Fruit fly (Drosophila melanogaster) whole organism, embryonic: ENCODE data around the gene Vinc.

Experiments used
- Adf1 ChIP-seq: fragments of 200-800 bp; sonication (Bioruptor generic); IDR thresholded peaks from 2 replicates; pipeline ENCODE4 v1.3.6; 2022; ENCODE audit warnings: missing biosample characterization, missing genetic modification characterization
- BtbVII ChIP-seq: fragments of 200-800 bp; sonication (Bioruptor generic); optimal IDR thresholded peaks from 3 replicates; lab custom pipeline; 2017; ENCODE audit warnings: missing biosample characterization, mild to moderate bottlenecking, missing genetic modification characterization
- Bteb2 ChIP-seq: fragments of 200-800 bp; sonication (Bioruptor generic); optimal IDR thresholded peaks from 2 replicates; lab custom pipeline; 2016; ENCODE audit warnings: missing biosample characterization, missing genetic modification characterization
- CG10543 ChIP-seq: fragments of 200-800 bp; sonication (Bioruptor generic); optimal IDR thresholded peaks from 3 replicates; lab custom pipeline; 2017; ENCODE audit warnings: missing biosample characterization, mild to moderate bottlenecking, missing genetic modification characterization, moderate library complexity
- CG12744 ChIP-seq: fragments of 200-800 bp; sonication (Bioruptor generic); optimal IDR thresholded peaks from 2 replicates; lab custom pipeline; 2016; ENCODE audit warnings: missing biosample characterization, missing genetic modification characterization
- CG14710 ChIP-seq: fragments of 200-800 bp; sonication (Bioruptor generic); optimal IDR thresholded peaks from 3 replicates; lab custom pipeline; 2019; ENCODE audit warnings: missing biosample characterization, mild to moderate bottlenecking, missing genetic modification characterization, moderate library complexity
- CG15514 ChIP-seq: fragments of 200-800 bp; sonication (Bioruptor generic); optimal IDR thresholded peaks from 3 replicates; lab custom pipeline; 2017; ENCODE audit warnings: missing biosample characterization, missing genetic modification characterization, mild to moderate bottlenecking, moderate library complexity, missing genetic modification reagents
- CG16815 ChIP-seq: fragments of 200-800 bp; sonication (Bioruptor generic); optimal IDR thresholded peaks from 3 replicates; lab custom pipeline; 2017; ENCODE audit warnings: missing biosample characterization, mild to moderate bottlenecking, missing genetic modification characterization
- CG17612 ChIP-seq: fragments of 200-800 bp; sonication (Bioruptor generic); IDR thresholded peaks from 2 replicates; pipeline ENCODE4 v1.3.6; 2022; ENCODE audit warnings: missing biosample characterization, missing genetic modification characterization
- CG18764 ChIP-seq: fragments of 200-800 bp; sonication (Bioruptor generic); optimal IDR thresholded peaks from 3 replicates; lab custom pipeline; 2016; ENCODE audit warnings: missing biosample characterization, missing genetic modification characterization
- CG2199 ChIP-seq: fragments of 200-800 bp; sonication (Bioruptor generic); IDR thresholded peaks from 3 replicates; pipeline ENCODE4 v1.3.6; 2022; ENCODE audit warnings: missing biosample characterization, missing genetic modification characterization
- CG33213 ChIP-seq: fragments of 200-800 bp; sonication (Bioruptor generic); optimal IDR thresholded peaks from 3 replicates; lab custom pipeline; 2016; ENCODE audit warnings: missing biosample characterization, missing genetic modification characterization
- CG43689 ChIP-seq: fragments of 200-800 bp; sonication (Bioruptor generic); IDR thresholded peaks from 2 replicates; pipeline ENCODE4 v1.3.6; 2022; ENCODE audit warnings: missing biosample characterization, missing genetic modification characterization
- CG4854 ChIP-seq: fragments of 200-800 bp; sonication (Bioruptor generic); optimal IDR thresholded peaks from 2 replicates; lab custom pipeline; 2016; ENCODE audit warnings: missing biosample characterization, missing genetic modification characterization, inconsistent platforms
- CG6791 ChIP-seq: fragments of 200-800 bp; sonication (Bioruptor generic); IDR thresholded peaks from 3 replicates; pipeline ENCODE4 v1.3.6; 2022; ENCODE audit warnings: missing biosample characterization, missing genetic modification characterization; ENCODE audit not compliant: partially characterized antibody
- CG9609 ChIP-seq: fragments of 200-800 bp; sonication (Bioruptor generic); optimal IDR thresholded peaks from 3 replicates; lab custom pipeline; 2016; ENCODE audit warnings: missing biosample characterization, missing genetic modification characterization
- CkIIα-i1 ChIP-seq: fragments of 200-800 bp; sonication (Bioruptor generic); IDR thresholded peaks from 2 replicates; pipeline ENCODE4 v1.3.6; 2022; ENCODE audit warnings: missing biosample characterization, missing genetic modification characterization
- Elba2 ChIP-seq: fragments of 200-800 bp; sonication (Bioruptor generic); optimal IDR thresholded peaks from 3 replicates; lab custom pipeline; 2016; ENCODE audit warnings: missing biosample characterization, missing genetic modification characterization
- Fer3 ChIP-seq: fragments of 200-800 bp; sonication (Bioruptor generic); optimal IDR thresholded peaks from 2 replicates; lab custom pipeline; 2018; ENCODE audit warnings: missing biosample characterization, mild to moderate bottlenecking, missing genetic modification characterization, moderate library complexity
- HHEX ChIP-seq: fragments of 200-800 bp; sonication (Bioruptor generic); optimal IDR thresholded peaks from 3 replicates; lab custom pipeline; 2017; ENCODE audit warnings: missing biosample characterization, mild to moderate bottlenecking, missing genetic modification characterization, missing genetic modification reagents
- Hmx ChIP-seq: fragments of 200-800 bp; sonication (Bioruptor generic); optimal IDR thresholded peaks from 2 replicates; lab custom pipeline; 2016; ENCODE audit warnings: missing biosample characterization, missing genetic modification characterization
- Lim3 ChIP-seq: fragments of 200-800 bp; sonication (Bioruptor generic); IDR thresholded peaks from 2 replicates; pipeline ENCODE4 v1.3.6; 2022; ENCODE audit warnings: missing biosample characterization, missing genetic modification characterization
- Neu2 ChIP-seq: fragments of 200-800 bp; sonication (Bioruptor generic); optimal IDR thresholded peaks from 3 replicates; lab custom pipeline; 2016; ENCODE audit warnings: missing biosample characterization, missing genetic modification characterization, borderline replicate concordance
- NfI ChIP-seq: fragments of 200-800 bp; sonication (Bioruptor generic); optimal IDR thresholded peaks from 3 replicates; lab custom pipeline; 2018; ENCODE audit warnings: missing biosample characterization, mild to moderate bottlenecking, missing genetic modification characterization, moderate library complexity
- Oli ChIP-seq: fragments of 200-800 bp; sonication (Bioruptor generic); optimal IDR thresholded peaks from 2 replicates; lab custom pipeline; 2018; ENCODE audit warnings: missing biosample characterization, mild to moderate bottlenecking, missing genetic modification characterization, moderate library complexity
- PHDP ChIP-seq: fragments of 200-800 bp; sonication (Bioruptor generic); optimal IDR thresholded peaks from 3 replicates; lab custom pipeline; 2018; ENCODE audit warnings: missing biosample characterization, mild to moderate bottlenecking, missing genetic modification characterization, moderate library complexity
- Ravus ChIP-seq: fragments of 200-800 bp; sonication (Bioruptor generic); IDR thresholded peaks from 2 replicates; pipeline ENCODE4 v1.3.6; 2022; ENCODE audit warnings: missing biosample characterization, missing genetic modification characterization
- Sry-β ChIP-seq: fragments of 200-800 bp; sonication (Bioruptor generic); optimal IDR thresholded peaks from 2 replicates; lab custom pipeline; 2018; ENCODE audit warnings: missing biosample characterization, mild to moderate bottlenecking, missing genetic modification characterization, moderate library complexity
- Ssrp ChIP-seq: fragments of 200-800 bp; sonication (Bioruptor generic); optimal IDR thresholded peaks from 2 replicates; lab custom pipeline; 2018; ENCODE audit warnings: missing biosample characterization, mild to moderate bottlenecking, missing genetic modification characterization, moderate library complexity
- Stat92E ChIP-seq, 3 experiments: fragments of >200 bp in 2 of 3; fragments of 200-800 bp in 1 of 3; sonication (Bioruptor generic) in 1 of 3; optimal IDR thresholded peaks; 2 replicates each; lab custom pipeline; 2017 to 2019; ENCODE audit warnings: missing biosample characterization in 3 of 3, missing genetic modification characterization in 3 of 3, mild to moderate bottlenecking in 1 of 3, moderate library complexity in 1 of 3
- Tbp ChIP-seq: fragments of >200 bp; optimal IDR thresholded peaks from 2 replicates; lab custom pipeline; 2018; ENCODE audit warnings: missing biosample characterization, missing genetic modification characterization
- Usf ChIP-seq: fragments of 200-800 bp; sonication (Bioruptor generic); optimal IDR thresholded peaks from 2 replicates; lab custom pipeline; 2017; ENCODE audit warnings: missing genotype, missing biosample characterization, missing genetic modification characterization
- Xbp1 ChIP-seq: fragments of 200-800 bp; sonication (Bioruptor generic); optimal IDR thresholded peaks from 3 replicates; lab custom pipeline; 2016; ENCODE audit warnings: missing biosample characterization, mild to moderate bottlenecking, missing genetic modification characterization
- cg ChIP-seq: fragments of 200-800 bp; sonication (Bioruptor generic); optimal IDR thresholded peaks from 3 replicates; lab custom pipeline; 2019; ENCODE audit warnings: missing biosample characterization, mild to moderate bottlenecking, missing genetic modification characterization, moderate library complexity
- da ChIP-seq: fragments of 200-800 bp; sonication (Bioruptor generic); optimal IDR thresholded peaks from 2 replicates; lab custom pipeline; 2016; ENCODE audit warnings: missing biosample characterization, missing genetic modification characterization
- eve ChIP-seq, 2 experiments: fragments of >200 bp; optimal IDR thresholded peaks; 2 replicates each; lab custom pipeline; 2017; ENCODE audit warnings: missing biosample characterization in 2 of 2, missing genetic modification characterization in 2 of 2
- ftz-f1 ChIP-seq: fragments of 200-800 bp; sonication (Bioruptor generic); optimal IDR thresholded peaks from 2 replicates; lab custom pipeline; 2016; ENCODE audit warnings: missing biosample characterization, missing genetic modification characterization
- ind ChIP-seq: fragments of 200-800 bp; sonication (Bioruptor generic); optimal IDR thresholded peaks from 3 replicates; lab custom pipeline; 2016; ENCODE audit warnings: missing biosample characterization, missing genetic modification characterization
- inv ChIP-seq: fragments of 200-800 bp; sonication (Bioruptor generic); IDR thresholded peaks from 2 replicates; pipeline ENCODE4 v1.3.6; 2022; ENCODE audit warnings: missing biosample characterization, missing genetic modification characterization; ENCODE audit not compliant: partially characterized antibody
- jumu ChIP-seq: fragments of 200-800 bp; sonication (Bioruptor generic); optimal IDR thresholded peaks from 3 replicates; lab custom pipeline; 2016; ENCODE audit warnings: missing biosample characterization, missing genetic modification characterization
- lab ChIP-seq: fragments of 200-800 bp; sonication (Bioruptor generic); optimal IDR thresholded peaks from 3 replicates; lab custom pipeline; 2017; ENCODE audit warnings: missing biosample characterization, missing genetic modification characterization, mild to moderate bottlenecking, moderate library complexity, missing genetic modification reagents
- nom ChIP-seq: fragments of 200-800 bp; sonication (Bioruptor generic); optimal IDR thresholded peaks from 2 replicates; lab custom pipeline; 2017; ENCODE audit warnings: missing biosample characterization, missing genetic modification characterization, mild to moderate bottlenecking, moderate library complexity, missing genetic modification reagents
- oc ChIP-seq: fragments of 200-800 bp; sonication (Bioruptor generic); optimal IDR thresholded peaks from 2 replicates; lab custom pipeline; 2018; ENCODE audit warnings: missing biosample characterization, mild to moderate bottlenecking, missing genetic modification characterization, moderate library complexity
- otp ChIP-seq: fragments of 200-800 bp; sonication (Bioruptor generic); IDR thresholded peaks from 3 replicates; pipeline ENCODE4, ENCODE4 v1.3.6; 2022; ENCODE audit warnings: missing biosample characterization, missing genetic modification characterization
- pzg ChIP-seq: fragments of 200-800 bp; sonication (Bioruptor generic); optimal IDR thresholded peaks from 3 replicates; lab custom pipeline; 2018; ENCODE audit warnings: missing biosample characterization, mild to moderate bottlenecking, missing genetic modification characterization, moderate library complexity
- sug ChIP-seq: fragments of 200-800 bp; optimal IDR thresholded peaks from 2 replicates; lab custom pipeline; 2019; ENCODE audit warnings: missing biosample characterization, mild to moderate bottlenecking, missing genetic modification characterization, moderate library complexity
- tup ChIP-seq: fragments of 200-800 bp; sonication (Bioruptor generic); optimal IDR thresholded peaks from 2 replicates; lab custom pipeline; 2016; ENCODE audit warnings: missing biosample characterization, mild to moderate bottlenecking, missing genetic modification characterization, moderate library complexity
- unc-4 ChIP-seq: fragments of 200-800 bp; sonication (Bioruptor generic); IDR thresholded peaks from 2 replicates; pipeline ENCODE4 v1.3.6; 2022; ENCODE audit warnings: missing biosample characterization, missing genetic modification characterization; ENCODE audit not compliant: partially characterized antibody
- wor ChIP-seq: fragments of 200-800 bp; sonication (Bioruptor generic); IDR thresholded peaks from 2 replicates; pipeline ENCODE4 v1.3.6; 2022; ENCODE audit warnings: missing biosample characterization, missing genetic modification characterization

The Vinc gene

dm6 chrX:2270557-2270930, 48.2 kb upstream of the Vinc start, which contains the start of gene CG2924 (continued):
- TF ChIP-seq sug (tag; lab: Kevin White, UChicago) (peak; percentile 63), CG10543 (GFP tag; lab: Kevin White, UChicago) (peak; percentile 18), CG18764 (peak; percentile 21), Fer3 (no peak), Elba2 (GFP tag; lab: Kevin White, UChicago) (no peak), Neu2 (GFP tag; lab: Kevin White, UChicago) (peak; percentile 17), da (no peak), eve (GFP tag; optimal IDR thresholded peaks at IDR 0.05; lab: Kevin White, UChicago) (no peak), Bteb2 (peak; percentile 50), Adf1 (GFP tag; lab: Robert Waterston, UW) (peak; percentile 62), ftz-f1 (GFP tag; lab: Kevin White, UChicago) (peak; percentile 68), Ssrp (tag; lab: Kevin White, UChicago) (no peak), wor (GFP tag; lab: Robert Waterston, UW) (no peak), CG9609 (GFP tag; lab: Kevin White, UChicago) (peak; percentile 72), Sry-β (GFP tag; lab: Kevin White, UChicago) (no peak), CG12744 (GFP tag; lab: Kevin White, UChicago) (no peak), pzg (GFP tag; lab: Kevin White, UChicago) (peak; percentile 100), Xbp1 (GFP tag; lab: Kevin White, UChicago) (peak; percentile 80), Tbp (GFP tag; lab: Kevin White, UChicago) (no peak), CG14710 (tag; lab: Kevin White, UChicago) (peak; percentile 80), Stat92E (GFP tag; optimal IDR thresholded peaks at IDR 0.05; lab: Kevin White, UChicago) (peak in 1 of 3 experiments; percentile 4), unc-4 (GFP tag; lab: Robert Waterston, UW) (peak; percentile 99), tup (GFP tag; lab: Kevin White, UChicago) (no peak), oc (no peak), lab (GFP tag; lab: Kevin White, UChicago) (peak; percentile 68)

- TF ChIP-seq Lim3 (GFP tag; lab: Robert Waterston, UW), result no peak
- TF ChIP-seq CG2199, result no peak
- 0 out of 3 replicates have a peak, but pooled peaks have one; percentile 23 for TF ChIP-seq CG6791 (GFP tag; lab: Robert Waterston, UW)
- no peak for TF ChIP-seq Hmx (GFP tag; lab: Kevin White, UChicago)
- no peak for TF ChIP-seq NfI (GFP tag; lab: Kevin White, UChicago)
- no peak for TF ChIP-seq CG4854 (GFP tag; lab: Kevin White, UChicago)
- TF ChIP-seq jumu, result no peak
- TF ChIP-seq inv (GFP tag; lab: Robert Waterston, UW), result no peak
- no peak for TF ChIP-seq CG33213 (GFP tag; lab: Kevin White, UChicago)
- no peak for TF ChIP-seq Oli (tag; lab: Kevin White, UChicago)
- no peak for TF ChIP-seq CG17612
- TF ChIP-seq Usf (GFP tag; lab: Kevin White, UChicago), result no peak
- TF ChIP-seq Ravus (GFP tag; lab: Robert Waterston, UW), result no peak
- no peak for TF ChIP-seq PHDP (tag; lab: Kevin White, UChicago)
- TF ChIP-seq CG16815 (GFP tag; lab: Kevin White, UChicago), result no peak
- 0 out of 2 replicates have a peak, but pooled peaks have one; percentile 14 for TF ChIP-seq CG43689 (GFP tag; lab: Robert Waterston, UW)
- peak; percentile 49 for TF ChIP-seq nom (GFP tag; lab: Kevin White, UChicago)
- peak; percentile 79 for TF ChIP-seq cg
- TF ChIP-seq ind (GFP tag; lab: Kevin White, UChicago), result no peak
- no peak for TF ChIP-seq BtbVII (GFP tag; lab: Kevin White, UChicago)
- TF ChIP-seq HHEX (GFP tag; lab: Kevin White, UChicago), result no peak
- TF ChIP-seq CkIIα-i1 (GFP tag; lab: Robert Waterston, UW), result no peak
- TF ChIP-seq otp (GFP tag; lab: Robert Waterston, UW), result no peak
- no peak for TF ChIP-seq CG15514 (GFP tag; lab: Kevin White, UChicago)
Measured at dm6 chrX:2269822-2270556, 47.6 kb upstream of the Vinc start.
